Worm (Caenorhabditis elegans): ENCODE results near the gene col-171.

The col-171 gene

DNA sequence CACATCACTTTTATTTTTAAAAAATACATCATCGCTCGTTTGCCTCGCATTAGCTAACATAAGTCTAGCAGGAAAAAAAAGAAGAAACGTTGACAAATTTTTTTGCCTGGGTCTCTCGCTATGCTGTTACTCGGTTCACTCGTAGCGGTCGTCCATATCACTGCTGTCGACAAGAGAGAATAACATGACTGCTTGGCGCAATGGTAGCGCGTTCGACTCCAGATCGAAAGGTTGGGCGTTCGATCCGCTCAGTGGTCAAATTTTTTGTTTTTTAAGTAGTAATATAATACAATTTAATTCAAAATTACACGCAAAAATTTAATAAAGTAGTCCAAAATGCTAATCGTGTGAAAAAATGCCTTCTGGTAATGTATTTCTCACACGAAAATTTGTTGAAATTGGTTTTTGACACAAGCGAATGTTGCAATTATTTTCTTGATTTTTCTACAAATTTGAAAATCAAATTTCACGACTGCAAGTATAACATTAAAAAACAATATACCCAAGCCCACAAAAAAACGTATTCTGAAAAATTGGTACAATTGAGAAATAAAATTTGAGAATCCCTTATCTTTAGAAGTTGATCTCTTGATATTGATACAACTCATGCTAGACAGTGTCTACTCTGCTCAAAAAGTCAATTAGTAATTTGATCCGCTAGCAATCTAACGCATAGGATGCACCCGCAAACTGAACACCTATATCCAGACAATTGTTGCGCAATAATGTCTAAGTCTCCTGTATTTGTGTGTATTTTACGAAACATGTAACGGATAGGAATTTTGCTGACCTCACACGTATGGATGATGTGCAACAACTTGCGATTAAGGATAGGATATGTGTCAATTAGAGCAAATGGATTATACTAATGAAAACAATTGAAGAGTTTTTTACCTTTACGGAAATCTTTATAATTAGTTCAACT lies 37.4 kb downstream of the col-171 start (continued):
- TF ChIP-seq set-16 (GFP tag; IDR thresholded peaks at IDR 0.05) (no peak), mep-1 (tag; optimal IDR thresholded peaks at IDR 0.05) (no peak), ces-1 (GFP tag; optimal IDR thresholded peaks at IDR 0.05) (no peak), nhr-111 (GFP tag; optimal IDR thresholded peaks at IDR 0.05) (peak; percentile 63), hlh-11 (tag; optimal IDR thresholded peaks at IDR 0.05) (no peak), nhr-11 (tag; optimal IDR thresholded peaks at IDR 0.05) (no peak), ceh-28 (tag; optimal IDR thresholded peaks at IDR 0.05) (no peak), F37D6.2 (tag; optimal IDR thresholded peaks at IDR 0.05) (peak; percentile 40), dmd-8 (GFP tag; IDR thresholded peaks at IDR 0.05) (peak; percentile 94), ceh-44 (GFP tag; IDR thresholded peaks at IDR 0.05) (peak; percentile 69; the same call in 1 of the 2 replicates), fkh-10 (GFP tag; optimal IDR thresholded peaks at IDR 0.05) (no peak), R02D3.7 (tag; optimal IDR thresholded peaks at IDR 0.05) (no peak), fos-1 (tag; optimal IDR thresholded peaks at IDR 0.05) (no peak), ztf-11 (tag; optimal IDR thresholded peaks at IDR 0.05) (no peak), spr-1 (tag; optimal IDR thresholded peaks at IDR 0.05) (peak; percentile 41), nhr-48 (tag; optimal IDR thresholded peaks at IDR 0.05) (peak; percentile 61), T20F7.1 (GFP tag; optimal IDR thresholded peaks at IDR 0.05) (no peak), F26F4.8 (GFP tag; conservative IDR thresholded peaks at IDR 0.05) (peak; percentile 90), tra-1 (GFP tag; IDR thresholded peaks at IDR 0.05) (peak; percentile 80; the same call in 1 of the 2 replicates), lsy-2 (tag; optimal IDR thresholded peaks at IDR 0.05) (no peak), ama-1 (optimal IDR thresholded peaks at IDR 0.05) (no peak), F49E8.2 (tag; optimal IDR thresholded peaks at IDR 0.05; ENCODE audit: borderline replicate concordance) (peak; percentile 50), mxl-3 (GFP tag; optimal IDR thresholded peaks at IDR 0.05) (no peak), ceh-32 (tag; optimal IDR thresholded peaks at IDR 0.05; ENCODE audit: poor library complexity) (peak; percentile 39), nhr-10 (tag; optimal IDR thresholded peaks at IDR 0.05) (no peak), nhr-76 (tag; optimal IDR thresholded peaks at IDR 0.05) (no peak), madf-9 (GFP tag; conservative IDR thresholded peaks at IDR 0.05) (peak; percentile 73), zag-1 (tag; optimal IDR thresholded peaks at IDR 0.05) (no peak), cey-2 (tag; optimal IDR thresholded peaks at IDR 0.05; ENCODE audit: borderline replicate concordance, insufficient read depth) (no peak), hmg-1.1 (GFP tag; IDR thresholded peaks at IDR 0.05) (peak; percentile 90), dve-1 (tag; optimal IDR thresholded peaks at IDR 0.05; ENCODE audit: insufficient read depth) (peak; percentile 54), lin-29 (GFP tag; IDR thresholded peaks at IDR 0.05) (peak; percentile 43; the same call in 1 of the 2 replicates), snpc-1.2 (GFP tag; IDR thresholded peaks at IDR 0.05) (peak; percentile 83), snpc-4 (tag; optimal IDR thresholded peaks at IDR 0.05) (no peak), ceh-82 (tag; optimal IDR thresholded peaks at IDR 0.05) (no peak), daf-19 (GFP tag; conservative IDR thresholded peaks at IDR 0.05) (peak; percentile 86), daf-8 (GFP tag; IDR thresholded peaks at IDR 0.05) (no peak), zfp-3 (GFP tag; conservative IDR thresholded peaks at IDR 0.05) (peak; percentile 66)

DNA sequence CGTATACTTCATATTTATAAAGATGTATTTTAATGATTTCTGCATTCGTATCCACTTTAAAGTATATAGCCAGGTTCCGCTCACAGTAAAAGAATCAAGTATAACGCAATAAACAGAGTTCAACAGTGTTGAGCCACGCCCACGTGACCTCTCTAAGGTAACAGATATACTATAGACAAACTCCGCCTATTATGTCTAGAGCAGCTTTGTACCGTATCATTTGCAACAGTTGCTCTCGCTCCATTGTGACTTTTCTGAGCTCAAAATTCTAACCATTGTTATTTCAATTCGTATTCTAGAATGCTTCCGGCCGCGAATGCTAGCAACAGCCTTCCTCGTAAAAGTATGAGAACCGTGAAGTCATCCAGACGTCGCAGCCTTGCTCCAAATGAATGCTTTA lies 39.2 kb downstream of the col-171 start, which contains the start of gene C03B1.17:
Gene C03B1.17, plus strand, starts transcription at position 301 of the 400 bp plus-strand sequence.
- TF ChIP-seq lir-3 (tag; optimal IDR thresholded peaks at IDR 0.05): no peak

All from whole organism, L4 larva.